Fruit fly (Drosophila melanogaster) whole organism, pupa: ENCODE measurements around the gene Drp1.

ENCODE experiments used
- CG10348 ChIP-seq: fragments of 200-800 bp; sonication (Bioruptor generic); IDR thresholded peaks from 2 replicates; pipeline ENCODE4 v1.3.6; 2022; ENCODE audit warnings: missing biosample characterization, missing genetic modification characterization
- CG15710 ChIP-seq: fragments of 200-800 bp; sonication (Bioruptor generic); optimal IDR thresholded peaks from 2 replicates; lab custom pipeline; 2018; ENCODE audit warnings: missing biosample characterization, mild to moderate bottlenecking, missing genetic modification characterization, moderate library complexity
- EcR ChIP-seq: fragments of 200-800 bp; sonication (Bioruptor generic); optimal IDR thresholded peaks from 3 replicates; lab custom pipeline; 2019; ENCODE audit warnings: missing biosample characterization, missing genetic modification characterization, mild to moderate bottlenecking, moderate library complexity, missing genetic modification reagents
- fd96Ca ChIP-seq: fragments of 200-800 bp; sonication (Bioruptor generic); IDR thresholded peaks from 3 replicates; pipeline ENCODE4 v1.3.6; 2022; ENCODE audit warnings: missing biosample characterization, missing genetic modification characterization

DNA sequence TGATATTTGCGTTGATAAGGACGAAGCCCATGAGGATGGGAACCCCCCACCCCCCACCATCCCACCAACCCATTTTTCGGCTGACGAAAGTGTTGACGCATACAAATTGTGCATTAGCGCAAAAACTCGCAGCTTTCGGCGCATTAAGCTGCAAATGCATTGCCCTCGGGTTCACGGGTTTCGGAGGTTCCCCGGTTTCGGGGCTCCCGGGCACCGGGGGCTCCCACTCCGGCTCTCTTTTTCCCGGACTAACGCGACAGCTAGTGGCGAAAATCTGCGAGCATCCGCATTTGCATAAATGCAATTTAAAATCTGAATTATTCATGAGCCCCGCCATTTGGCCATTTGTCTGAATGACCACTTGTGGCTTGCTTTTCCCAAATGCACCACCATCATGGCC lies 42.3 kb upstream of the Drp1 start:
- TF ChIP-seq CG15710 (tag; lab: Kevin White, UChicago) (no peak), fd96Ca (GFP tag; lab: Robert Waterston, UW) (no peak), CG10348 (GFP tag; lab: Robert Waterston, UW) (no peak), EcR (GFP tag; lab: Kevin White, UChicago) (no peak)
